Fruit fly (Drosophila melanogaster) whole organism, embryonic: ENCODE results near the gene RanGAP.

ENCODE experiments used
- Asciz ChIP-seq: fragments of 200-800 bp; sonication (Bioruptor generic); optimal IDR thresholded peaks from 2 replicates; lab custom pipeline; 2017; ENCODE audit warnings: missing biosample characterization, mild to moderate bottlenecking, missing genetic modification characterization, missing genetic modification reagents
- CG10274 ChIP-seq: fragments of 200-800 bp; sonication (Bioruptor generic); optimal IDR thresholded peaks from 3 replicates; lab custom pipeline; 2017; ENCODE audit warnings: missing biosample characterization, mild to moderate bottlenecking, missing genetic modification characterization
- CG12219 ChIP-seq: fragments of 200-800 bp; sonication (Bioruptor generic); optimal IDR thresholded peaks from 3 replicates; lab custom pipeline; 2018; ENCODE audit warnings: missing biosample characterization, mild to moderate bottlenecking, missing genetic modification characterization
- CG12391 ChIP-seq: fragments of 200-800 bp; sonication (Bioruptor generic); optimal IDR thresholded peaks from 3 replicates; lab custom pipeline; 2018; ENCODE audit warnings: missing biosample characterization, mild to moderate bottlenecking, missing genetic modification characterization, moderate library complexity
- CG13123 ChIP-seq: fragments of 200-800 bp; sonication (Bioruptor generic); optimal IDR thresholded peaks from 2 replicates; lab custom pipeline; 2016; ENCODE audit warnings: missing biosample characterization, missing genetic modification characterization
- CG16779 ChIP-seq: fragments of 200-800 bp; sonication (Bioruptor generic); IDR thresholded peaks from 2 replicates; pipeline ENCODE4 v1.3.6; 2022; ENCODE audit warnings: missing biosample characterization, missing genetic modification characterization
- CG17568 ChIP-seq: fragments of 200-800 bp; sonication (Bioruptor generic); optimal IDR thresholded peaks from 2 replicates; lab custom pipeline; 2018; ENCODE audit warnings: missing biosample characterization, mild to moderate bottlenecking, missing genetic modification characterization, moderate library complexity
- CG18262 ChIP-seq: fragments of 200-800 bp; optimal IDR thresholded peaks from 3 replicates; lab custom pipeline; 2019; ENCODE audit warnings: missing biosample characterization, mild to moderate bottlenecking, missing genetic modification characterization, moderate library complexity
- CG18599 ChIP-seq: fragments of 200-800 bp; sonication (Bioruptor generic); optimal IDR thresholded peaks from 3 replicates; lab custom pipeline; 2017; ENCODE audit warnings: missing biosample characterization, missing genetic modification characterization, mild to moderate bottlenecking, moderate library complexity, missing genetic modification reagents
- CG18619 ChIP-seq: fragments of 200-800 bp; sonication (Bioruptor generic); optimal IDR thresholded peaks from 3 replicates; lab custom pipeline; 2017; ENCODE audit warnings: missing biosample characterization, mild to moderate bottlenecking, missing genetic modification characterization
- CG30403 ChIP-seq: fragments of 200-800 bp; sonication (Bioruptor generic); optimal IDR thresholded peaks from 3 replicates; lab custom pipeline; 2016; ENCODE audit warnings: missing biosample characterization, missing genetic modification characterization
- CG31441 ChIP-seq: fragments of 200-800 bp; sonication (Bioruptor generic); IDR thresholded peaks from 2 replicates; pipeline ENCODE4 v1.3.6; 2022; ENCODE audit warnings: missing biosample characterization, missing genetic modification characterization
- CG3847 ChIP-seq: fragments of 200-800 bp; sonication (Bioruptor generic); IDR thresholded peaks from 2 replicates; pipeline ENCODE4 v1.3.6; 2022; ENCODE audit warnings: missing biosample characterization, missing genetic modification characterization
- CG4730 ChIP-seq: fragments of 200-800 bp; sonication (Bioruptor generic); IDR thresholded peaks from 2 replicates; pipeline ENCODE4 v1.3.6; 2022; ENCODE audit warnings: missing biosample characterization, missing genetic modification characterization
- CG5953 ChIP-seq: fragments of 200-800 bp; sonication (Bioruptor generic); IDR thresholded peaks from 2 replicates; pipeline ENCODE4 v1.3.6; 2022; ENCODE audit warnings: missing biosample characterization, missing genetic modification characterization
- CG6254 ChIP-seq: fragments of 200-800 bp; sonication (Bioruptor generic); optimal IDR thresholded peaks from 3 replicates; lab custom pipeline; 2017; ENCODE audit warnings: mild to moderate bottlenecking, missing biosample characterization, missing genetic modification reagents, missing genetic modification characterization
- CG6791 ChIP-seq: fragments of 200-800 bp; sonication (Bioruptor generic); IDR thresholded peaks from 3 replicates; pipeline ENCODE4 v1.3.6; 2022; ENCODE audit warnings: missing biosample characterization, missing genetic modification characterization; ENCODE audit not compliant: partially characterized antibody
- CG7372 ChIP-seq: fragments of 200-800 bp; sonication (Bioruptor generic); IDR thresholded peaks from 2 replicates; pipeline ENCODE4 v1.3.6; 2022; ENCODE audit warnings: missing biosample characterization, missing genetic modification characterization
- CG9727 ChIP-seq: fragments of 200-800 bp; sonication (Bioruptor generic); optimal IDR thresholded peaks from 3 replicates; lab custom pipeline; 2017; ENCODE audit warnings: missing biosample characterization, mild to moderate bottlenecking, missing genetic modification characterization
- CG9876 ChIP-seq: fragments of 200-800 bp; sonication (Bioruptor generic); optimal IDR thresholded peaks from 2 replicates; lab custom pipeline; 2016; ENCODE audit warnings: missing biosample characterization, missing genetic modification characterization
- D ChIP-seq, 2 experiments: fragments of 200-800 bp in 1 of 2; fragments of >200 bp in 1 of 2; sonication (Bioruptor generic) in 1 of 2; optimal IDR thresholded peaks; 2 replicates in 1 of 2; 3 replicates in 1 of 2; lab custom pipeline; 2017; ENCODE audit warnings: mild to moderate bottlenecking in 1 of 2, missing biosample characterization in 1 of 2, missing genetic modification characterization in 1 of 2, missing genetic modification reagents in 1 of 2
- Doc3 ChIP-seq: fragments of 200-800 bp; sonication (Bioruptor generic); IDR thresholded peaks from 3 replicates; pipeline ENCODE4 v1.3.6; 2022; ENCODE audit warnings: missing biosample characterization, missing genetic modification characterization; ENCODE audit not compliant: partially characterized antibody
- E2f1 ChIP-seq: fragments of 200-800 bp; sonication (Bioruptor generic); IDR thresholded peaks from 2 replicates; pipeline ENCODE4 v1.3.6; 2022; ENCODE audit warnings: missing biosample characterization, missing genetic modification characterization
- ERR ChIP-seq: fragments of 200-800 bp; sonication (Bioruptor generic); optimal IDR thresholded peaks from 2 replicates; lab custom pipeline; 2016; ENCODE audit warnings: missing biosample characterization, missing genetic modification characterization
- HLH4C ChIP-seq: fragments of 200-800 bp; sonication (Bioruptor generic); IDR thresholded peaks from 3 replicates; pipeline ENCODE4 v1.3.6; 2022; ENCODE audit warnings: missing biosample characterization, missing genetic modification characterization; ENCODE audit not compliant: partially characterized antibody
- HmgZ ChIP-seq: fragments of 200-800 bp; sonication (Bioruptor generic); optimal IDR thresholded peaks from 2 replicates; lab custom pipeline; 2018; ENCODE audit warnings: missing biosample characterization, mild to moderate bottlenecking, missing genetic modification characterization
- Mad ChIP-seq: fragments of 200-800 bp; sonication (Bioruptor generic); optimal IDR thresholded peaks from 2 replicates; lab custom pipeline; 2016; ENCODE audit warnings: missing biosample characterization, missing genetic modification characterization
- NfI ChIP-seq: fragments of 200-800 bp; sonication (Bioruptor generic); optimal IDR thresholded peaks from 3 replicates; lab custom pipeline; 2018; ENCODE audit warnings: missing biosample characterization, mild to moderate bottlenecking, missing genetic modification characterization, moderate library complexity
- PHDP ChIP-seq: fragments of 200-800 bp; sonication (Bioruptor generic); optimal IDR thresholded peaks from 3 replicates; lab custom pipeline; 2018; ENCODE audit warnings: missing biosample characterization, mild to moderate bottlenecking, missing genetic modification characterization, moderate library complexity
- Poxn ChIP-seq: fragments of 200-800 bp; sonication (Bioruptor generic); IDR thresholded peaks from 2 replicates; pipeline ENCODE4 v1.3.6; 2022; ENCODE audit warnings: missing biosample characterization, missing genetic modification characterization
- Usf ChIP-seq: fragments of 200-800 bp; sonication (Bioruptor generic); optimal IDR thresholded peaks from 2 replicates; lab custom pipeline; 2017; ENCODE audit warnings: missing genotype, missing biosample characterization, missing genetic modification characterization
- amos ChIP-seq: fragments of 200-800 bp; sonication (Bioruptor generic); IDR thresholded peaks from 2 replicates; pipeline ENCODE4 v1.3.6; 2022; ENCODE audit warnings: missing biosample characterization, missing genetic modification characterization; ENCODE audit not compliant: partially characterized antibody
- cas ChIP-seq: fragments of 200-800 bp; sonication (Bioruptor generic); IDR thresholded peaks from 2 replicates; pipeline ENCODE4 v1.3.6; 2022; ENCODE audit warnings: missing biosample characterization, missing genetic modification characterization
- crp ChIP-seq, 2 experiments: fragments of 200-800 bp; sonication (Bioruptor generic); optimal IDR thresholded peaks; 2 replicates in 1 of 2; 3 replicates in 1 of 2; lab custom pipeline; 2017; ENCODE audit warnings: missing biosample characterization in 2 of 2, missing genetic modification characterization in 2 of 2, mild to moderate bottlenecking in 1 of 2, moderate library complexity in 1 of 2
- dan ChIP-seq: fragments of 200-800 bp; sonication (Bioruptor generic); IDR thresholded peaks from 2 replicates; pipeline ENCODE4 v1.3.6; 2022; ENCODE audit warnings: missing biosample characterization, missing genetic modification characterization
- dmrt99B ChIP-seq: fragments of 200-800 bp; sonication (Bioruptor generic); optimal IDR thresholded peaks from 2 replicates; lab custom pipeline; 2018; ENCODE audit warnings: missing biosample characterization, mild to moderate bottlenecking, missing genetic modification characterization, moderate library complexity
- dpn ChIP-seq, 2 experiments: fragments of 200-800 bp; sonication (Bioruptor generic); optimal IDR thresholded peaks; 3 replicates each; lab custom pipeline; 2016; ENCODE audit warnings: missing biosample characterization in 2 of 2, missing genetic modification characterization in 2 of 2
- fd96Cb ChIP-seq: fragments of 200-800 bp; sonication (Bioruptor generic); optimal IDR thresholded peaks from 2 replicates; lab custom pipeline; 2018; ENCODE audit warnings: missing biosample characterization, mild to moderate bottlenecking, missing genetic modification characterization, moderate library complexity
- gem ChIP-seq: fragments of 200-800 bp; sonication (Bioruptor generic); optimal IDR thresholded peaks from 2 replicates; lab custom pipeline; 2019; ENCODE audit warnings: missing biosample characterization, mild to moderate bottlenecking, missing genetic modification characterization, moderate library complexity
- hb ChIP-seq: fragments of 200-800 bp; sonication (Bioruptor generic); IDR thresholded peaks from 3 replicates; pipeline ENCODE4 v1.3.6; 2022; ENCODE audit warnings: missing biosample characterization, missing genetic modification characterization; ENCODE audit not compliant: partially characterized antibody
- ind ChIP-seq: fragments of 200-800 bp; sonication (Bioruptor generic); optimal IDR thresholded peaks from 3 replicates; lab custom pipeline; 2016; ENCODE audit warnings: missing biosample characterization, missing genetic modification characterization
- mam ChIP-seq: fragments of 200-800 bp; sonication (Bioruptor generic); optimal IDR thresholded peaks from 3 replicates; lab custom pipeline; 2016; ENCODE audit warnings: missing biosample characterization, missing genetic modification characterization
- odd ChIP-seq: fragments of 200-800 bp; sonication (Bioruptor generic); optimal IDR thresholded peaks from 2 replicates; lab custom pipeline; 2017; ENCODE audit warnings: missing biosample characterization, mild to moderate bottlenecking, missing genetic modification characterization
- peb ChIP-seq: fragments of 200-800 bp; sonication (Bioruptor generic); IDR thresholded peaks from 2 replicates; pipeline ENCODE4 v1.3.6; 2022; ENCODE audit warnings: missing biosample characterization, missing genetic modification characterization
- ranshi ChIP-seq: fragments of 200-800 bp; sonication (Bioruptor generic); IDR thresholded peaks from 2 replicates; pipeline ENCODE4 v1.3.6; 2022; ENCODE audit warnings: missing biosample characterization, missing genetic modification characterization
- sd ChIP-seq: fragments of 200-800 bp; sonication (Bioruptor generic); optimal IDR thresholded peaks from 3 replicates; lab custom pipeline; 2018; ENCODE audit warnings: missing biosample characterization, mild to moderate bottlenecking, missing genetic modification characterization, moderate library complexity
- tup ChIP-seq: fragments of 200-800 bp; sonication (Bioruptor generic); optimal IDR thresholded peaks from 2 replicates; lab custom pipeline; 2016; ENCODE audit warnings: missing biosample characterization, mild to moderate bottlenecking, missing genetic modification characterization, moderate library complexity
- yki ChIP-seq: fragments of >200 bp; optimal IDR thresholded peaks from 3 replicates; lab custom pipeline; 2018

Gene RanGAP

dm6 chr2L:19423467-19424122 is 18.2 kb upstream of the RanGAP start, which contains the start of the genes Alp12 and CG13085 (continued):
- TF ChIP-seq NfI (GFP tag; lab: Kevin White, UChicago), result peak; percentile 98
- peak; percentile 96 for TF ChIP-seq CG31441 (GFP tag; lab: Robert Waterston, UW)
- TF ChIP-seq odd, result peak; percentile 99
- peak; percentile 99 for TF ChIP-seq dmrt99B
- peak; percentile 96 for TF ChIP-seq CG6254 (GFP tag; lab: Kevin White, UChicago)
- TF ChIP-seq PHDP, result peak; percentile 98
- peak; percentile 80 for TF ChIP-seq CG9876 (GFP tag; lab: Kevin White, UChicago)
- TF ChIP-seq CG5953 (GFP tag; lab: Robert Waterston, UW), result peak; percentile 88
- peak; percentile 99 for TF ChIP-seq CG18599 (GFP tag; lab: Kevin White, UChicago)
- peak; percentile 80 for TF ChIP-seq yki (lab: Kevin White, UChicago)
- TF ChIP-seq CG18262 (tag; lab: Kevin White, UChicago), result peak; percentile 99
- no peak for TF ChIP-seq dan (GFP tag; lab: Robert Waterston, UW)
- no peak for TF ChIP-seq hb (GFP tag; lab: Robert Waterston, UW)
- TF ChIP-seq Poxn (GFP tag; lab: Robert Waterston, UW), result peak; percentile 89
- TF ChIP-seq Asciz (GFP tag; lab: Kevin White, UChicago), result peak; percentile 99
- TF ChIP-seq sd, result peak; percentile 93
- TF ChIP-seq CG13123 (GFP tag; lab: Kevin White, UChicago), result peak; percentile 90
- peak; percentile 97 for TF ChIP-seq CG17568
- TF ChIP-seq CG3847 (GFP tag; lab: Robert Waterston, UW), result peak; percentile 97
- TF ChIP-seq dpn (GFP tag; optimal IDR thresholded peaks at IDR 0.05; lab: Kevin White, UChicago), result peak; percentile 95 to 97
- peak; percentile 99 for TF ChIP-seq CG12391 (tag; lab: Kevin White, UChicago)
- no peak for TF ChIP-seq HLH4C (GFP tag; lab: Robert Waterston, UW)
- TF ChIP-seq CG7372 (GFP tag; lab: Robert Waterston, UW), result peak; percentile 97
- TF ChIP-seq CG9727 (GFP tag; lab: Kevin White, UChicago), result peak; percentile 98
- TF ChIP-seq ERR (GFP tag; lab: Kevin White, UChicago), result peak; percentile 84
- TF ChIP-seq Doc3 (GFP tag; lab: Robert Waterston, UW), result no peak
- peak; percentile 99 for TF ChIP-seq gem (tag; lab: Kevin White, UChicago)
- peak; percentile 94 for TF ChIP-seq CG4730 (GFP tag; lab: Robert Waterston, UW)
- peak; percentile 95 for TF ChIP-seq Mad (GFP tag; lab: Kevin White, UChicago)
- TF ChIP-seq CG18619 (GFP tag; lab: Kevin White, UChicago), result peak; percentile 99
- TF ChIP-seq CG16779 (GFP tag; lab: Robert Waterston, UW), result peak; percentile 51; the same call in 1 of the 2 replicates
- no peak for TF ChIP-seq D (optimal IDR thresholded peaks at IDR 0.05; lab: Kevin White, UChicago)
- peak; percentile 98 for TF ChIP-seq D (GFP tag; optimal IDR thresholded peaks at IDR 0.05; lab: Kevin White, UChicago)
- peak; percentile 89 for TF ChIP-seq ranshi (GFP tag; lab: Robert Waterston, UW)
- TF ChIP-seq E2f1 (GFP tag; lab: Robert Waterston, UW), result peak; percentile 96
- peak; percentile 83 for TF ChIP-seq tup
- peak; percentile 54; the same call in 2 of the 3 replicates for TF ChIP-seq CG6791 (GFP tag; lab: Robert Waterston, UW)
- TF ChIP-seq CG12219, result peak; percentile 97
- TF ChIP-seq CG30403 (GFP tag; lab: Kevin White, UChicago), result peak; percentile 99
- TF ChIP-seq CG10274 (GFP tag; lab: Kevin White, UChicago), result peak; percentile 89
- TF ChIP-seq crp (GFP tag; optimal IDR thresholded peaks at IDR 0.05; lab: Kevin White, UChicago), result peak in 1 of 2 experiments; percentile 73
- TF ChIP-seq cas (GFP tag; lab: Robert Waterston, UW), result peak; percentile 82
- TF ChIP-seq Usf (GFP tag; lab: Kevin White, UChicago), result peak; percentile 95
- TF ChIP-seq mam, result peak; percentile 88
- peak; percentile 97 for TF ChIP-seq fd96Cb (tag; lab: Kevin White, UChicago)
- peak; percentile 96 for TF ChIP-seq ind (GFP tag; lab: Kevin White, UChicago)
- peak; percentile 98 for TF ChIP-seq HmgZ (tag; lab: Kevin White, UChicago)
- TF ChIP-seq amos (GFP tag; lab: Robert Waterston, UW), result no peak; the same call in 1 of the 2 replicates
- peak; percentile 87 for TF ChIP-seq peb (GFP tag; lab: Robert Waterston, UW)
